Worm (Caenorhabditis elegans) whole organism, young adult: ENCODE data around the gene F07C6.4.
A peak's percentile ranks its signal among the peaks of the same experiment; 100 is the strongest.

Experiments used
- B0261.1 ChIP-seq: sonication (generic microtip); optimal IDR thresholded peaks from 2 replicates; lab custom pipeline; 2016; ENCODE audit warnings: mild to moderate bottlenecking, missing genetic modification characterization, moderate library complexity, missing compliant biosample characterization
- F10E7.11 ChIP-seq: sonication (generic microtip); optimal IDR thresholded peaks from 2 replicates; lab custom pipeline; 2017; ENCODE audit warnings: mild to moderate bottlenecking, missing genetic modification characterization, moderate library complexity, missing compliant biosample characterization
- F22D6.2 ChIP-seq: sonication (generic microtip); optimal IDR thresholded peaks from 2 replicates; lab custom pipeline; 2016; ENCODE audit warnings: mild to moderate bottlenecking, missing genetic modification characterization, missing compliant biosample characterization
- F52B5.7 ChIP-seq: sonication (generic microtip); optimal IDR thresholded peaks from 2 replicates; lab custom pipeline; 2016; ENCODE audit warnings: mild to moderate bottlenecking, missing genetic modification characterization, missing compliant biosample characterization
- F57A8.1 ChIP-seq: fragments of 200-800 bp; sonication (Bioruptor generic); optimal IDR thresholded peaks from 2 replicates; lab custom pipeline; 2018; ENCODE audit warnings: mild to moderate bottlenecking, missing genetic modification characterization, moderate library complexity, missing compliant biosample characterization
- F57C9.4 ChIP-seq: sonication (generic microtip); optimal IDR thresholded peaks from 2 replicates; lab custom pipeline; 2017; ENCODE audit warnings: mild to moderate bottlenecking, missing genetic modification characterization, missing compliant biosample characterization
- T26A5.8 ChIP-seq: sonication (generic microtip); optimal IDR thresholded peaks from 2 replicates; lab custom pipeline; 2016; ENCODE audit warnings: missing genetic modification characterization, missing compliant biosample characterization
- Y53G8AR.9 ChIP-seq: fragments of 200-800 bp; sonication (Bioruptor generic); conservative IDR thresholded peaks from 2 replicates; pipeline ENCODE4 v1.3.6; 2022; ENCODE audit warnings: missing genetic modification reagents, missing genetic modification characterization, missing compliant biosample characterization
- ZK185.1 ChIP-seq: sonication (generic microtip); optimal IDR thresholded peaks from 2 replicates; lab custom pipeline; 2016; ENCODE audit warnings: mild to moderate bottlenecking, missing genetic modification characterization, missing compliant biosample characterization; ENCODE audit not compliant: poor library complexity, severe bottlenecking
- aptf-2 ChIP-seq: fragments of 200-800 bp; sonication (Bioruptor generic); conservative IDR thresholded peaks from 2 replicates; pipeline ENCODE4 v1.3.6; 2022; ENCODE audit warnings: missing genetic modification reagents, missing genetic modification characterization, missing compliant biosample characterization
- bed-1 ChIP-seq: fragments of 200-800 bp; sonication (Bioruptor generic); IDR thresholded peaks from 2 replicates; pipeline ENCODE4 v1.3.6; 2022; ENCODE audit warnings: missing genetic modification reagents, missing genetic modification characterization, missing compliant biosample characterization
- ceh-100 ChIP-seq: fragments of 200-800 bp; sonication (Bioruptor generic); IDR thresholded peaks from 2 replicates; pipeline ENCODE4 v1.3.6; 2022; ENCODE audit warnings: missing genetic modification reagents, missing genetic modification characterization, missing compliant biosample characterization
- ceh-40 ChIP-seq: fragments of 200-800 bp; sonication (Bioruptor generic); IDR thresholded peaks from 2 replicates; pipeline ENCODE4 v1.3.6; 2022; ENCODE audit warnings: missing genetic modification characterization, missing compliant biosample characterization
- chd-7 ChIP-seq: sonication (generic microtip); optimal IDR thresholded peaks from 2 replicates; lab custom pipeline; 2016; ENCODE audit warnings: mild to moderate bottlenecking, missing genetic modification characterization, moderate library complexity, missing compliant biosample characterization
- egrh-3 ChIP-seq: fragments of 200-800 bp; sonication (Bioruptor generic); IDR thresholded peaks from 2 replicates; pipeline ENCODE4 v1.3.6; 2022; ENCODE audit warnings: missing genetic modification reagents, missing genetic modification characterization, missing compliant biosample characterization
- fkh-3 ChIP-seq: sonication (generic microtip); optimal IDR thresholded peaks from 2 replicates; lab custom pipeline; 2016; ENCODE audit warnings: mild to moderate bottlenecking, missing genetic modification characterization, missing compliant biosample characterization
- gei-17 ChIP-seq: fragments of 200-800 bp; sonication (Bioruptor generic); optimal IDR thresholded peaks from 2 replicates; lab custom pipeline; 2018; ENCODE audit warnings: mild to moderate bottlenecking, missing genetic modification characterization, missing compliant biosample characterization
- him-1 ChIP-seq: sonication (generic microtip); optimal IDR thresholded peaks from 2 replicates; lab custom pipeline; 2016; ENCODE audit warnings: missing genotype, missing genetic modification reagents, missing genetic modification characterization, missing compliant biosample characterization
- hlh-12 ChIP-seq: sonication (generic microtip); optimal IDR thresholded peaks from 2 replicates; lab custom pipeline; 2016; ENCODE audit warnings: missing genetic modification characterization, missing compliant biosample characterization
- hlh-26 ChIP-seq: fragments of 200-800 bp; sonication (Bioruptor generic); conservative IDR thresholded peaks from 2 replicates; pipeline ENCODE4 v1.3.6; 2022; ENCODE audit warnings: missing genetic modification reagents, missing genetic modification characterization, missing compliant biosample characterization
- hmg-1.2 ChIP-seq: fragments of 200-800 bp; sonication (Bioruptor generic); IDR thresholded peaks from 2 replicates; pipeline ENCODE4 v1.3.6; 2022; ENCODE audit warnings: missing genetic modification reagents, missing genetic modification characterization, missing compliant biosample characterization
- let-526 ChIP-seq: fragments of 200-800 bp; sonication (Bioruptor generic); IDR thresholded peaks from 2 replicates; pipeline ENCODE4 v1.3.6; 2022; ENCODE audit warnings: missing genetic modification reagents, missing genetic modification characterization, missing compliant biosample characterization
- lin-40 ChIP-seq: sonication (generic microtip); optimal IDR thresholded peaks from 2 replicates; lab custom pipeline; 2016; ENCODE audit warnings: missing genetic modification characterization, mild to moderate bottlenecking, missing compliant biosample characterization, missing genotype, missing genetic modification reagents
- lsl-1 ChIP-seq: fragments of 200-800 bp; sonication (Bioruptor generic); optimal IDR thresholded peaks from 2 replicates; lab custom pipeline; 2018; ENCODE audit warnings: mild to moderate bottlenecking, missing genetic modification characterization, moderate library complexity, missing compliant biosample characterization
- lsy-27 ChIP-seq: sonication (generic microtip); optimal IDR thresholded peaks from 2 replicates; lab custom pipeline; 2017; ENCODE audit warnings: missing genetic modification characterization, mild to moderate bottlenecking, missing compliant biosample characterization, antibody characterized with exemption, missing genotype, borderline replicate concordance; ENCODE audit not compliant: insufficient read depth
- madf-10 ChIP-seq: sonication (generic microtip); optimal IDR thresholded peaks from 2 replicates; lab custom pipeline; 2016; ENCODE audit warnings: mild to moderate bottlenecking, missing genetic modification characterization, missing compliant biosample characterization
- madf-3 ChIP-seq: fragments of 200-800 bp; sonication (Bioruptor generic); IDR thresholded peaks from 2 replicates; pipeline ENCODE4 v1.3.6; 2022; ENCODE audit warnings: missing genetic modification reagents, missing genetic modification characterization, missing compliant biosample characterization
- madf-8 ChIP-seq: fragments of 200-800 bp; sonication (Bioruptor generic); conservative IDR thresholded peaks from 2 replicates; pipeline ENCODE4 v1.3.6; 2022; ENCODE audit warnings: missing genetic modification reagents, missing genetic modification characterization, missing compliant biosample characterization
- mel-28 ChIP-seq: sonication (generic microtip); optimal IDR thresholded peaks from 2 replicates; lab custom pipeline; 2016; ENCODE audit warnings: borderline replicate concordance, mild to moderate bottlenecking, missing genetic modification characterization, missing compliant biosample characterization
- mes-4 ChIP-seq: sonication (generic microtip); optimal IDR thresholded peaks from 2 replicates; lab custom pipeline; 2016; ENCODE audit warnings: missing genotype, missing genetic modification characterization, missing compliant biosample characterization
- nfya-1 ChIP-seq: sonication (generic microtip); optimal IDR thresholded peaks from 2 replicates; lab custom pipeline; 2017; ENCODE audit warnings: antibody characterized with exemption, missing compliant biosample characterization, missing genetic modification characterization, borderline replicate concordance; ENCODE audit not compliant: insufficient read depth
- nhr-80 ChIP-seq: sonication (generic microtip); optimal IDR thresholded peaks from 2 replicates; lab custom pipeline; 2016; ENCODE audit warnings: missing genetic modification characterization, missing compliant biosample characterization
- pbrm-1 ChIP-seq: fragments of 200-800 bp; sonication (Bioruptor generic); IDR thresholded peaks from 2 replicates; pipeline ENCODE4 v1.3.6; 2022; ENCODE audit warnings: missing genetic modification reagents, missing genetic modification characterization, missing compliant biosample characterization
- rcor-1 ChIP-seq: fragments of 200-800 bp; sonication (Bioruptor generic); IDR thresholded peaks from 2 replicates; pipeline ENCODE4 v1.3.6; 2022; ENCODE audit warnings: missing genetic modification reagents, missing genetic modification characterization, missing compliant biosample characterization
- sdz-38 ChIP-seq: sonication (generic microtip); optimal IDR thresholded peaks from 2 replicates; lab custom pipeline; 2016; ENCODE audit warnings: missing genotype, missing genetic modification characterization, missing compliant biosample characterization
- sea-2 ChIP-seq: fragments of 200-800 bp; sonication (Bioruptor generic); IDR thresholded peaks from 2 replicates; pipeline ENCODE4 v1.3.6; 2022; ENCODE audit warnings: missing genetic modification characterization, missing compliant biosample characterization
- snpc-3.4 ChIP-seq: sonication (generic microtip); optimal IDR thresholded peaks from 2 replicates; lab custom pipeline; 2017; ENCODE audit warnings: missing genetic modification characterization, mild to moderate bottlenecking, missing compliant biosample characterization, antibody characterized with exemption, moderate library complexity, missing genotype, missing genetic modification reagents
- snpc-4 ChIP-seq, 5 experiments: fragments of 150-350 bp in 1 of 5; sonication (generic microtip) in 4 of 5; optimal IDR thresholded peaks; 2 replicates each; lab custom pipeline; 2014 to 2018; ENCODE audit warnings: missing genetic modification characterization in 5 of 5, missing biosample characterization in 3 of 5, antibody characterized with exemption in 2 of 5, mild to moderate bottlenecking in 2 of 5, missing compliant biosample characterization in 2 of 5, missing genotype in 2 of 5, moderate library complexity in 2 of 5, missing genetic modification reagents in 1 of 5
- tbp1 ChIP-seq: fragments of 200-800 bp; sonication (Bioruptor generic); optimal IDR thresholded peaks from 2 replicates; lab custom pipeline; 2018; ENCODE audit warnings: mild to moderate bottlenecking, missing genetic modification characterization, missing compliant biosample characterization
- xnd-1 ChIP-seq: sonication (generic microtip); optimal IDR thresholded peaks from 2 replicates; lab custom pipeline; 2016; ENCODE audit warnings: missing genotype, missing genetic modification reagents, missing genetic modification characterization, missing compliant biosample characterization
- zfh-2 ChIP-seq: fragments of 200-800 bp; sonication (Bioruptor generic); conservative IDR thresholded peaks from 2 replicates; pipeline ENCODE4 v1.3.6; 2022; ENCODE audit warnings: missing genetic modification reagents, missing genetic modification characterization, missing compliant biosample characterization
- zim-3 ChIP-seq: sonication (generic microtip); optimal IDR thresholded peaks from 2 replicates; lab custom pipeline; 2017; ENCODE audit warnings: mild to moderate bottlenecking, missing genetic modification characterization, moderate library complexity, missing compliant biosample characterization
- ztf-26 ChIP-seq: sonication (generic microtip); optimal IDR thresholded peaks from 2 replicates; lab custom pipeline; 2017; ENCODE audit warnings: missing genetic modification characterization, missing compliant biosample characterization

The F07C6.4 gene

ce11 chrIV:12773519-12773918 lies 32.2 kb upstream of the F07C6.4 start, which contains the start of gene unc-31:
Gene unc-31 (plus strand): TSS chrIV:12773867.
- TF ChIP-seq rcor-1 (GFP tag; lab: Robert Waterston, UW) (no peak), hlh-26 (no peak), mel-28 (tag; lab: Kevin White, UChicago) (no peak), zim-3 (tag; lab: Kevin White, UChicago) (no peak), ZK185.1 (tag; lab: Kevin White, UChicago) (no peak), ztf-26 (tag; lab: Kevin White, UChicago) (no peak), sdz-38 (tag; lab: Kevin White, UChicago) (no peak), gei-17 (GFP tag; lab: Kevin White, UChicago) (no peak), madf-3 (GFP tag; lab: Robert Waterston, UW) (no peak), aptf-2 (GFP tag; lab: Robert Waterston, UW) (no peak), F57C9.4 (tag; lab: Kevin White, UChicago) (no peak)

DNA sequence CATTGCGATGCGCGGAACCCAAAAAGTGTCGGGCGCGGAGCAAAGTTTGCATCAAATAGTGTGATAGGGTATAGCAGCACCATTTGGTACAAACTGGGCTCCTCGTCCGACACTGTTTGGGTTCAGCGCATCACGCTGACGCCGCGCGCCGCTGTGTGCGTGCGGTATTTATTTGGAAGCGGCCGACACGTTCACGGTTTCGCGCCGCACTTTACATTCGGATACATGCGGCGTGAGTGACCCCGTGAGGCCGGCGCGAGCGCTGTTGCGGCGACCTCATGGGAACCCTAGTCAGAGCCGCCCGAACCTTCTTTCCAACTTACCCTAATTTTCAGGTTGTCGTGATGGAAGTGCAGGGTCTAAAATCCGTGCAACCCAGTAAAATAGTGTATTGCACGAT lies 24.7 kb upstream of the F07C6.4 start:
- TF ChIP-seq bed-1 (GFP tag; lab: Robert Waterston, UW) (no peak), egrh-3 (GFP tag; lab: Robert Waterston, UW) (peak; percentile 39; the same call in 1 of the 2 replicates), zfh-2 (GFP tag; lab: Robert Waterston, UW) (peak; percentile 89), snpc-4 (GFP tag; optimal IDR thresholded peaks at IDR 0.05; lab: Kevin White, UChicago) (no peak), snpc-4 (tag; optimal IDR thresholded peaks at IDR 0.05; lab: Kevin White, UChicago) (peak in 1 of 4 experiments; percentile 46), T26A5.8 (tag; lab: Kevin White, UChicago) (no peak)
- TF ChIP-seq, all 124 proteins: peak for 3

- TF ChIP-seq F10E7.11 (tag; lab: Kevin White, UChicago) = no peak
- no peak for TF ChIP-seq ceh-40
- TF ChIP-seq hmg-1.2 (GFP tag; lab: Robert Waterston, UW) = peak; percentile 97
- TF ChIP-seq let-526 (GFP tag; lab: Robert Waterston, UW) = no peak
- TF ChIP-seq sdz-38 (tag; lab: Kevin White, UChicago) = no peak
- TF ChIP-seq lsy-27 (tag; lab: Kevin White, UChicago) = no peak
- no peak for TF ChIP-seq B0261.1 (tag; lab: Kevin White, UChicago)
- peak; percentile 40 for TF ChIP-seq madf-8
- peak; percentile 81 for TF ChIP-seq snpc-3.4 (tag; lab: Kevin White, UChicago)
- TF ChIP-seq madf-10 (tag; lab: Kevin White, UChicago) = no peak
- no peak for TF ChIP-seq fkh-3 (tag; lab: Kevin White, UChicago)
- no peak for TF ChIP-seq F57A8.1 (GFP tag; lab: Kevin White, UChicago)
- no peak for TF ChIP-seq mes-4 (tag; lab: Kevin White, UChicago)
- peak; percentile 43 for TF ChIP-seq ceh-100 (GFP tag; lab: Robert Waterston, UW)
- peak; percentile 1 for TF ChIP-seq xnd-1 (tag; lab: Kevin White, UChicago)
- TF ChIP-seq ZK185.1 (tag; lab: Kevin White, UChicago) = no peak
- TF ChIP-seq hlh-12 = no peak
- no peak for TF ChIP-seq chd-7 (tag; lab: Kevin White, UChicago)
- peak; percentile 72 for TF ChIP-seq tbp1 (GFP tag; lab: Kevin White, UChicago)
- TF ChIP-seq F57C9.4 (tag; lab: Kevin White, UChicago) = no peak
- TF ChIP-seq nfya-1 (tag; lab: Kevin White, UChicago) = no peak
- TF ChIP-seq lsl-1 (GFP tag; lab: Kevin White, UChicago) = peak; percentile 65
- no peak for TF ChIP-seq sea-2 (GFP tag; lab: Robert Waterston, UW)
- TF ChIP-seq nhr-80 (tag; lab: Kevin White, UChicago) = no peak
- no peak for TF ChIP-seq Y53G8AR.9 (GFP tag; lab: Robert Waterston, UW)
- TF ChIP-seq snpc-4 (GFP tag; optimal IDR thresholded peaks at IDR 0.05; lab: Kevin White, UChicago) = peak; percentile 91
- peak; percentile 91 to 98 (median 94) for TF ChIP-seq snpc-4 (tag; optimal IDR thresholded peaks at IDR 0.05; lab: Kevin White, UChicago)
- no peak for TF ChIP-seq lin-40 (tag; lab: Kevin White, UChicago)
- peak; percentile 81 for TF ChIP-seq him-1 (tag; lab: Kevin White, UChicago)
- TF ChIP-seq pbrm-1 = peak; percentile 97
- TF ChIP-seq F52B5.7 (tag; lab: Kevin White, UChicago) = no peak
- TF ChIP-seq F22D6.2 (tag; lab: Kevin White, UChicago) = no peak
Observed at ce11 chrIV:12781804-12782449, 23.8 kb upstream of the F07C6.4 start.
